Fruit fly (Drosophila melanogaster) whole organism, prepupa: ENCODE results near the gene CG9701.

Experiments used
- CG11902 ChIP-seq: fragments of 200-800 bp; sonication (Bioruptor generic); optimal IDR thresholded peaks from 3 replicates; lab custom pipeline; 2016; ENCODE audit warnings: missing biosample characterization, missing genetic modification characterization
- CG6792 ChIP-seq: fragments of 200-800 bp; sonication (Bioruptor generic); optimal IDR thresholded peaks from 3 replicates; lab custom pipeline; 2016; ENCODE audit warnings: missing biosample characterization, missing genetic modification characterization
- CG8119 ChIP-seq: fragments of 200-800 bp; sonication (Bioruptor generic); IDR thresholded peaks from 3 replicates; pipeline ENCODE4 v1.3.6; 2022; ENCODE audit warnings: missing biosample characterization, missing genetic modification characterization
- CG8319 ChIP-seq: fragments of 200-800 bp; sonication (Bioruptor generic); optimal IDR thresholded peaks from 3 replicates; lab custom pipeline; 2016; ENCODE audit warnings: missing biosample characterization, missing genetic modification characterization
- Eip78C ChIP-seq: fragments of 200-800 bp; sonication (Bioruptor generic); peaks from one replicate; lab custom pipeline; 2016; ENCODE audit warnings: missing biosample characterization, missing genetic modification characterization
- Eip93F ChIP-seq: fragments of 200-800 bp; sonication (Bioruptor generic); optimal IDR thresholded peaks from 2 replicates; lab custom pipeline; 2016; ENCODE audit warnings: missing biosample characterization, mild to moderate bottlenecking, missing genetic modification characterization
- Sox102F ChIP-seq: fragments of 200-800 bp; sonication (Bioruptor generic); optimal IDR thresholded peaks from 2 replicates; lab custom pipeline; 2016; ENCODE audit warnings: missing biosample characterization, mild to moderate bottlenecking, missing genetic modification characterization
- fd59A ChIP-seq: fragments of 200-800 bp; sonication (Bioruptor generic); optimal IDR thresholded peaks from 2 replicates; lab custom pipeline; 2017; ENCODE audit warnings: missing biosample characterization, mild to moderate bottlenecking, missing genetic modification characterization, missing genetic modification reagents
- fkh ChIP-seq: fragments of 200-800 bp; sonication (Bioruptor generic); optimal IDR thresholded peaks from 3 replicates; lab custom pipeline; 2017; ENCODE audit warnings: missing biosample characterization, mild to moderate bottlenecking, missing genetic modification characterization, moderate library complexity
- spab ChIP-seq: fragments of 200-800 bp; sonication (Bioruptor generic); optimal IDR thresholded peaks from 2 replicates; lab custom pipeline; 2017; ENCODE audit warnings: missing biosample characterization, mild to moderate bottlenecking, missing genetic modification characterization, missing genetic modification reagents

DNA sequence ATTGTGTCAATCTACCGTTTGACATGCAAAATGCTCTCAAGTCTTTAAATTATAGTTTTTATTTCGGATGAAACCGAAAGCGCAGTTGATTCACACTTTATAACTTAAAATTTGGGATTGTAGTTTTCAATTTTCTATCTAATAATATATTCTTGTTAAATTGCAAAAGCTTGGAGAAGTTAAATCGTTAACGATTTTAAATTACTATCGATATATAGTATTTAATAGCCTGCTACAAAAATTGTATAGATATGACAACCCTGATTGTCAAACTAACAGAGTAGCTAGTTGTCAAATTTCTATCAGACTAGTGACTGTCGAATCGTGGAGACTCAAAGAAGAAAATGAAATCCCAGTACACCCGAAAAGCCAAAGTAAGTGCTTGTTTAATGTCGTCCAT is 28.7 kb upstream of the CG9701 start, which contains the start of gene CG9692:
- no peak for TF ChIP-seq fd59A
- TF ChIP-seq CG6792 (GFP tag; lab: Kevin White, UChicago) = no peak
- no peak for TF ChIP-seq spab (GFP tag; lab: Kevin White, UChicago)
- no peak for TF ChIP-seq Eip78C (GFP tag; lab: Kevin White, UChicago)
- no peak for TF ChIP-seq Sox102F
- no peak for TF ChIP-seq fkh (GFP tag; lab: Kevin White, UChicago)
- TF ChIP-seq CG11902 (GFP tag; lab: Kevin White, UChicago) = no peak
- no peak for TF ChIP-seq Eip93F (GFP tag; lab: Kevin White, UChicago)
- TF ChIP-seq CG8319 (GFP tag; lab: Kevin White, UChicago) = no peak
- TF ChIP-seq CG8119 (GFP tag; lab: Robert Waterston, UW) = no peak
